Fruit fly (Drosophila melanogaster): ENCODE measurements around the gene Oga.
A peak's percentile ranks its signal among the peaks of the same experiment; 100 is the strongest.

Gene Oga

DNA sequence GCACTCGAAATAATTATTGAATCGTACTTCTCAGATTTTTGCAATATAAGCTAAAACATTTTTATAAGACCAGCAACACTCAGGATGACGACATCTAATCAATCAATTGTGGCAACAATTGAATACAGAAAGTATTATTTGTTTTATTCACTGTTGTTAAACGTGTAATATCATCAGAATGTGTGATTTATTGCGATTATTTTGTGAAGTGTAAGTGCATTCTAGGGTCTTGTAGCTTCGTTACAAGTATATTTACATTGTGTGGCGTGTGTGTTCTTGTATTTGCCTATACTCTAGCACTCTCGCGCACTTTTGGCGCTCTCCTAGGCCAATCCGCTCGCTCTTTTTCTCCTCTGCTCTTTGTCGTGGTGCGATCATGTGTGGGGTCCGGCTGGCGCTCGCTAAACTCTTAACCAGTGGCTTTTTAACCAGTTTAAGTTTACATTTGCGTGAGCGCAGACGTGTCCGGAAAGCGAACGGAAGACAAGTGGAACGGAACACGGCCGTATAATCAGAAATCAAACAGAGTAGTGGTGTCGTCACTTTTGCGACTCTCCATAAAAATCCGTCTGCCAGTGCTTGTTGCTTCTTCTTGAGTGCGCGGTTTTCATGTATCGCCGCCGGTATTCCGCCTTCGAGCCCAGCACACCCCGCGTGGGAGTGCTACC lies 14.2 kb upstream of the Oga start (continued):
- TF ChIP-seq z (GFP tag; IDR thresholded peaks at IDR 0.05) (peak; percentile 79; the same call in 2 of the 3 replicates), da (GFP tag; optimal IDR thresholded peaks at IDR 0.05) (peak; percentile 66), CG7357 (GFP tag; IDR thresholded peaks at IDR 0.05) (peak; percentile 68), tup (GFP tag; optimal IDR thresholded peaks at IDR 0.05) (peak; percentile 29), ken (GFP tag; IDR thresholded peaks at IDR 0.05) (peak; percentile 53; the same call in 2 of the 3 replicates), fru (optimal IDR thresholded peaks at IDR 0.05) (no peak), Max (GFP tag; optimal IDR thresholded peaks at IDR 0.05) (peak; percentile 72), tap (tag; optimal IDR thresholded peaks at IDR 0.05) (peak; percentile 83), chinmo (GFP tag; IDR thresholded peaks at IDR 0.05; ENCODE audit: partially characterized antibody) (peak; percentile 93; the same call in 2 of the 4 replicates), gcm (GFP tag; optimal IDR thresholded peaks at IDR 0.05) (peak; percentile 83), CG11723 (GFP tag; optimal IDR thresholded peaks at IDR 0.05) (peak; percentile 55), CG14014 (GFP tag; IDR thresholded peaks at IDR 0.05) (peak; percentile 36; the same call in 1 of the 2 replicates), Rfx (GFP tag; IDR thresholded peaks at IDR 0.05) (peak; percentile 39; the same call in 1 of the 2 replicates), CG1647 (GFP tag; optimal IDR thresholded peaks at IDR 0.05) (peak; percentile 61), lbe (GFP tag; optimal IDR thresholded peaks at IDR 0.05) (no peak), CG9727 (GFP tag; optimal IDR thresholded peaks at IDR 0.05) (peak; percentile 78), trem (tag; optimal IDR thresholded peaks at IDR 0.05) (peak; percentile 88), CG3847 (GFP tag; IDR thresholded peaks at IDR 0.05) (no peak), CG9817 (tag; optimal IDR thresholded peaks at IDR 0.05) (peak; percentile 66), CkIIα-i1 (GFP tag; IDR thresholded peaks at IDR 0.05) (no peak), oc (tag; optimal IDR thresholded peaks at IDR 0.05) (peak; percentile 86), B-H1 (GFP tag; IDR thresholded peaks at IDR 0.05) (peak; percentile 53; the same call in 2 of the 3 replicates), cas (GFP tag; IDR thresholded peaks at IDR 0.05) (no peak), CG18599 (GFP tag; optimal IDR thresholded peaks at IDR 0.05) (peak; percentile 67), slbo (GFP tag; IDR thresholded peaks at IDR 0.05) (peak; percentile 45; the same call in 1 of the 2 replicates), E2f2 (GFP tag; IDR thresholded peaks at IDR 0.05) (no peak), CG13775 (GFP tag; optimal IDR thresholded peaks at IDR 0.05) (peak; percentile 81), CG17361 (GFP tag; IDR thresholded peaks at IDR 0.05) (peak; percentile 95), unc-4 (GFP tag; IDR thresholded peaks at IDR 0.05; ENCODE audit: partially characterized antibody) (peak; percentile 43; the same call in 1 of the 2 replicates), fu2 (GFP tag; optimal IDR thresholded peaks at IDR 0.05) (peak; percentile 69), ara (GFP tag; IDR thresholded peaks at IDR 0.05) (peak; percentile 80), Neu2 (GFP tag; optimal IDR thresholded peaks at IDR 0.05; ENCODE audit: borderline replicate concordance) (no peak), ERR (GFP tag; optimal IDR thresholded peaks at IDR 0.05) (peak; percentile 53), nau (GFP tag; optimal IDR thresholded peaks at IDR 0.05) (peak; percentile 90), CG10366 (GFP tag; IDR thresholded peaks at IDR 0.05) (peak; percentile 74), pan (optimal IDR thresholded peaks at IDR 0.05) (no peak), pan (GFP tag; optimal IDR thresholded peaks at IDR 0.05 in 1 of 2, IDR thresholded peaks at IDR 0.05 in 1 of 2) (peak in 1 of 2 experiments; percentile 86), pum (GFP tag; optimal IDR thresholded peaks at IDR 0.05) (peak; percentile 82), bab2 (GFP tag; optimal IDR thresholded peaks at IDR 0.05) (peak; percentile 82), shn (GFP tag; optimal IDR thresholded peaks at IDR 0.05) (peak; percentile 85), D19B (GFP tag; optimal IDR thresholded peaks at IDR 0.05) (peak; percentile 82), Lim3 (GFP tag; IDR thresholded peaks at IDR 0.05) (0 out of 2 replicates have a peak, but pooled peaks have one; percentile 27), Doc2 (GFP tag; IDR thresholded peaks at IDR 0.05) (no peak), gt (GFP tag; IDR thresholded peaks at IDR 0.05) (peak; percentile 68; the same call in 1 of the 2 replicates), psq (GFP tag; optimal IDR thresholded peaks at IDR 0.05) (peak; percentile 27), Dbx (GFP tag; IDR thresholded peaks at IDR 0.05) (no peak), Rx (GFP tag; IDR thresholded peaks at IDR 0.05) (no peak; the same call in none of the 2 replicates), CG15073 (GFP tag; optimal IDR thresholded peaks at IDR 0.05) (no peak), Sin3A (optimal IDR thresholded peaks at IDR 0.05) (no peak), maf-S (GFP tag; optimal IDR thresholded peaks at IDR 0.05) (peak; percentile 41), tio (GFP tag; optimal IDR thresholded peaks at IDR 0.05) (peak; percentile 84)
